Fruit fly (Drosophila melanogaster) whole organism, embryonic: ENCODE measurements around the gene Mocs1.

Source experiments
- Adf1 ChIP-seq: fragments of 200-800 bp; sonication (Bioruptor generic); IDR thresholded peaks from 2 replicates; pipeline ENCODE4 v1.3.6; 2022; ENCODE audit warnings: missing biosample characterization, missing genetic modification characterization
- Antp ChIP-seq: fragments of 200-800 bp; sonication (Bioruptor generic); optimal IDR thresholded peaks from 3 replicates; lab custom pipeline; 2016; ENCODE audit warnings: missing biosample characterization, missing genetic modification characterization
- CG10654 ChIP-seq: fragments of 200-800 bp; sonication (Bioruptor generic); optimal IDR thresholded peaks from 2 replicates; lab custom pipeline; 2016; ENCODE audit warnings: missing biosample characterization, missing genetic modification characterization
- CG12219 ChIP-seq: fragments of 200-800 bp; sonication (Bioruptor generic); optimal IDR thresholded peaks from 3 replicates; lab custom pipeline; 2018; ENCODE audit warnings: missing biosample characterization, mild to moderate bottlenecking, missing genetic modification characterization
- CG13894 ChIP-seq: fragments of 200-800 bp; sonication (Bioruptor generic); optimal IDR thresholded peaks from 3 replicates; lab custom pipeline; 2018; ENCODE audit warnings: missing biosample characterization, mild to moderate bottlenecking, missing genetic modification characterization, moderate library complexity
- CG14441 ChIP-seq: fragments of 200-800 bp; sonication (Bioruptor generic); IDR thresholded peaks from 2 replicates; pipeline ENCODE4 v1.3.6; 2022; ENCODE audit warnings: missing biosample characterization, missing genetic modification characterization
- CG14860 ChIP-seq: fragments of 200-800 bp; sonication (Bioruptor generic); IDR thresholded peaks from 3 replicates; pipeline ENCODE4 v1.3.6; 2022; ENCODE audit warnings: missing biosample characterization, missing genetic modification characterization; ENCODE audit not compliant: partially characterized antibody
- CG16779 ChIP-seq: fragments of 200-800 bp; sonication (Bioruptor generic); IDR thresholded peaks from 2 replicates; pipeline ENCODE4 v1.3.6; 2022; ENCODE audit warnings: missing biosample characterization, missing genetic modification characterization
- CG17385 ChIP-seq: fragments of 200-800 bp; sonication (Bioruptor generic); optimal IDR thresholded peaks from 3 replicates; lab custom pipeline; 2018; ENCODE audit warnings: missing biosample characterization, mild to moderate bottlenecking, missing genetic modification characterization
- CG1832 ChIP-seq: fragments of 200-800 bp; sonication (Bioruptor generic); optimal IDR thresholded peaks from 2 replicates; lab custom pipeline; 2017; ENCODE audit warnings: missing biosample characterization, mild to moderate bottlenecking, missing genetic modification characterization, inconsistent platforms
- CG18476 ChIP-seq: fragments of 200-800 bp; sonication (Bioruptor generic); optimal IDR thresholded peaks from 2 replicates; lab custom pipeline; 2016; ENCODE audit warnings: missing biosample characterization, mild to moderate bottlenecking, missing genetic modification characterization
- CG2129 ChIP-seq: fragments of 200-800 bp; sonication (Bioruptor generic); IDR thresholded peaks from 2 replicates; pipeline ENCODE4 v1.3.6; 2022; ENCODE audit warnings: missing biosample characterization, missing genetic modification characterization; ENCODE audit not compliant: partially characterized antibody
- CG2875 ChIP-seq: fragments of 200-800 bp; sonication (Bioruptor generic); optimal IDR thresholded peaks from 2 replicates; lab custom pipeline; 2017; ENCODE audit warnings: missing biosample characterization, mild to moderate bottlenecking, missing genetic modification characterization, missing genetic modification reagents
- CG30403 ChIP-seq: fragments of 200-800 bp; sonication (Bioruptor generic); optimal IDR thresholded peaks from 3 replicates; lab custom pipeline; 2016; ENCODE audit warnings: missing biosample characterization, missing genetic modification characterization
- CG3407 ChIP-seq: fragments of 200-800 bp; sonication (Bioruptor generic); optimal IDR thresholded peaks from 2 replicates; lab custom pipeline; 2018; ENCODE audit warnings: missing biosample characterization, mild to moderate bottlenecking, missing genetic modification characterization
- CG34376 ChIP-seq: fragments of 200-800 bp; sonication (Bioruptor generic); optimal IDR thresholded peaks from 2 replicates; lab custom pipeline; 2018; ENCODE audit warnings: missing biosample characterization, mild to moderate bottlenecking, missing genetic modification characterization
- CG6854 ChIP-seq: fragments of 200-800 bp; sonication (Bioruptor generic); optimal IDR thresholded peaks from 3 replicates; lab custom pipeline; 2017; ENCODE audit warnings: missing biosample characterization, mild to moderate bottlenecking, missing genetic modification characterization
- CG8281 ChIP-seq: fragments of 200-800 bp; sonication (Bioruptor generic); optimal IDR thresholded peaks from 2 replicates; lab custom pipeline; 2018; ENCODE audit warnings: missing biosample characterization, mild to moderate bottlenecking, missing genetic modification characterization, moderate library complexity
- CG8478 ChIP-seq: fragments of >200 bp; optimal IDR thresholded peaks from 2 replicates; lab custom pipeline; 2018
- CkIIα-i1 ChIP-seq: fragments of 200-800 bp; sonication (Bioruptor generic); IDR thresholded peaks from 2 replicates; pipeline ENCODE4 v1.3.6; 2022; ENCODE audit warnings: missing biosample characterization, missing genetic modification characterization
- Dad ChIP-seq: fragments of 200-800 bp; sonication (Bioruptor generic); optimal IDR thresholded peaks from 3 replicates; lab custom pipeline; 2016; ENCODE audit warnings: missing biosample characterization, missing genetic modification characterization
- Fer1 ChIP-seq: fragments of 200-800 bp; sonication (Bioruptor generic); optimal IDR thresholded peaks from 2 replicates; lab custom pipeline; 2017; ENCODE audit warnings: missing biosample characterization, mild to moderate bottlenecking, missing genetic modification characterization
- Fer3 ChIP-seq: fragments of 200-800 bp; sonication (Bioruptor generic); optimal IDR thresholded peaks from 2 replicates; lab custom pipeline; 2018; ENCODE audit warnings: missing biosample characterization, mild to moderate bottlenecking, missing genetic modification characterization, moderate library complexity
- HHEX ChIP-seq: fragments of 200-800 bp; sonication (Bioruptor generic); optimal IDR thresholded peaks from 3 replicates; lab custom pipeline; 2017; ENCODE audit warnings: missing biosample characterization, mild to moderate bottlenecking, missing genetic modification characterization, missing genetic modification reagents
- Hey ChIP-seq: fragments of 200-800 bp; sonication (Bioruptor generic); optimal IDR thresholded peaks from 3 replicates; lab custom pipeline; 2018; ENCODE audit warnings: missing biosample characterization, mild to moderate bottlenecking, missing genetic modification characterization
- Lpt ChIP-seq: fragments of >200 bp; optimal IDR thresholded peaks from 2 replicates; lab custom pipeline; 2018; ENCODE audit warnings: missing biosample characterization, missing genetic modification characterization
- Myb ChIP-seq: fragments of 200-800 bp; sonication (Bioruptor generic); optimal IDR thresholded peaks from 2 replicates; lab custom pipeline; 2016; ENCODE audit warnings: missing biosample characterization, missing genetic modification characterization
- Nf-YA ChIP-seq: fragments of 200-800 bp; sonication (Bioruptor generic); IDR thresholded peaks from 2 replicates; pipeline ENCODE4 v1.3.6; 2022; ENCODE audit warnings: missing biosample characterization, missing genetic modification characterization
- Pdp1 ChIP-seq, 2 experiments: fragments of 200-800 bp; sonication (Bioruptor generic); optimal IDR thresholded peaks; 3 replicates each; lab custom pipeline; 2016; ENCODE audit warnings: missing biosample characterization in 2 of 2, missing genetic modification characterization in 2 of 2, mild to moderate bottlenecking in 1 of 2, moderate library complexity in 1 of 2
- Usf ChIP-seq: fragments of 200-800 bp; sonication (Bioruptor generic); optimal IDR thresholded peaks from 2 replicates; lab custom pipeline; 2017; ENCODE audit warnings: missing genotype, missing biosample characterization, missing genetic modification characterization
- amos ChIP-seq: fragments of 200-800 bp; sonication (Bioruptor generic); IDR thresholded peaks from 2 replicates; pipeline ENCODE4 v1.3.6; 2022; ENCODE audit warnings: missing biosample characterization, missing genetic modification characterization; ENCODE audit not compliant: partially characterized antibody
- crol ChIP-seq: fragments of 200-800 bp; sonication (Bioruptor generic); IDR thresholded peaks from 2 replicates; pipeline ENCODE4 v1.3.6; 2022; ENCODE audit warnings: missing biosample characterization, missing genetic modification characterization
- dpn ChIP-seq, 2 experiments: fragments of 200-800 bp; sonication (Bioruptor generic); optimal IDR thresholded peaks; 3 replicates each; lab custom pipeline; 2016; ENCODE audit warnings: missing biosample characterization in 2 of 2, missing genetic modification characterization in 2 of 2
- en ChIP-seq: fragments of 200-800 bp; sonication (Bioruptor generic); optimal IDR thresholded peaks from 2 replicates; lab custom pipeline; 2016; ENCODE audit warnings: missing biosample characterization, missing genetic modification characterization
- eve ChIP-seq, 2 experiments: fragments of >200 bp; optimal IDR thresholded peaks; 2 replicates each; lab custom pipeline; 2017; ENCODE audit warnings: missing biosample characterization in 2 of 2, missing genetic modification characterization in 2 of 2
- exex ChIP-seq: fragments of 200-800 bp; sonication (Bioruptor generic); optimal IDR thresholded peaks from 4 replicates; lab custom pipeline; 2018; ENCODE audit warnings: missing biosample characterization, mild to moderate bottlenecking, missing genetic modification characterization, moderate library complexity
- fru ChIP-seq: fragments of >200 bp; optimal IDR thresholded peaks from 2 replicates; lab custom pipeline; 2017
- gce ChIP-seq: fragments of 200-800 bp; sonication (Bioruptor generic); IDR thresholded peaks from 3 replicates; pipeline ENCODE4 v1.3.6; 2022; ENCODE audit warnings: missing biosample characterization, missing genetic modification characterization
- hkb ChIP-seq, 2 experiments: fragments of 200-800 bp in 1 of 2; fragments of >200 bp in 1 of 2; sonication (Bioruptor generic) in 1 of 2; IDR thresholded peaks in 1 of 2; optimal IDR thresholded peaks in 1 of 2; 2 replicates each; pipeline versions ENCODE4 v1.3.6 to Lab custom; 2017 to 2022; ENCODE audit warnings: missing biosample characterization in 1 of 2, missing genetic modification characterization in 1 of 2
- jigr1 ChIP-seq: fragments of 200-800 bp; sonication (Bioruptor generic); IDR thresholded peaks from 3 replicates; pipeline ENCODE4 v1.3.6; 2022; ENCODE audit warnings: missing biosample characterization, missing genetic modification characterization
- klu ChIP-seq: fragments of 200-800 bp; sonication (Bioruptor generic); IDR thresholded peaks from 2 replicates; pipeline ENCODE4 v1.3.6; 2022; ENCODE audit warnings: missing biosample characterization, missing genetic modification characterization
- mam ChIP-seq: fragments of 200-800 bp; sonication (Bioruptor generic); optimal IDR thresholded peaks from 3 replicates; lab custom pipeline; 2016; ENCODE audit warnings: missing biosample characterization, missing genetic modification characterization
- mirr ChIP-seq: fragments of 200-800 bp; sonication (Bioruptor generic); optimal IDR thresholded peaks from 3 replicates; lab custom pipeline; 2018; ENCODE audit warnings: missing biosample characterization, mild to moderate bottlenecking, missing genetic modification characterization
- pfk ChIP-seq: fragments of 200-800 bp; sonication (Bioruptor generic); optimal IDR thresholded peaks from 2 replicates; lab custom pipeline; 2018; ENCODE audit warnings: missing biosample characterization, mild to moderate bottlenecking, missing genetic modification characterization, moderate library complexity
- pho ChIP-seq: fragments of 200-800 bp; sonication (Bioruptor generic); optimal IDR thresholded peaks from 2 replicates; lab custom pipeline; 2016; ENCODE audit warnings: missing biosample characterization, missing genetic modification characterization
- pnt ChIP-seq: fragments of 200-800 bp; sonication (Bioruptor generic); optimal IDR thresholded peaks from 3 replicates; lab custom pipeline; 2016; ENCODE audit warnings: missing biosample characterization, missing genetic modification characterization
- salm ChIP-seq: fragments of 200-800 bp; sonication (Bioruptor generic); optimal IDR thresholded peaks from 2 replicates; lab custom pipeline; 2018; ENCODE audit warnings: missing biosample characterization, mild to moderate bottlenecking, missing genetic modification characterization
- sens ChIP-seq: fragments of 200-800 bp; sonication (Bioruptor generic); peaks from one replicate; lab custom pipeline; 2016; ENCODE audit warnings: missing biosample characterization, missing genetic modification characterization
- sob ChIP-seq: fragments of 200-800 bp; sonication (Bioruptor generic); IDR thresholded peaks from 2 replicates; pipeline ENCODE4 v1.3.6; 2022; ENCODE audit warnings: missing biosample characterization, missing genetic modification characterization
- sqz ChIP-seq: fragments of 200-800 bp; sonication (Bioruptor generic); optimal IDR thresholded peaks from 3 replicates; lab custom pipeline; 2018; ENCODE audit warnings: missing biosample characterization, mild to moderate bottlenecking, missing genetic modification characterization
- sug ChIP-seq: fragments of 200-800 bp; optimal IDR thresholded peaks from 2 replicates; lab custom pipeline; 2019; ENCODE audit warnings: missing biosample characterization, mild to moderate bottlenecking, missing genetic modification characterization, moderate library complexity
- toy ChIP-seq: fragments of 200-800 bp; sonication (Bioruptor generic); IDR thresholded peaks from 2 replicates; pipeline ENCODE4 v1.3.6; 2022; ENCODE audit warnings: missing biosample characterization, missing genetic modification characterization

The Mocs1 gene

dm6 chr3L:11119396-11119900, 49.1 kb downstream of the Mocs1 start (continued):
- TF ChIP-seq salm (tag; lab: Kevin White, UChicago) (no peak), CG8478 (no peak), CG8281 (tag; lab: Kevin White, UChicago) (no peak), Dad (GFP tag; lab: Kevin White, UChicago) (no peak), CG1832 (GFP tag; lab: Kevin White, UChicago) (no peak), CG12219 (no peak), mam (GFP tag; lab: Kevin White, UChicago) (peak; percentile 42), CkIIα-i1 (GFP tag; lab: Robert Waterston, UW) (no peak), CG14441 (GFP tag; lab: Robert Waterston, UW) (peak; percentile 54; the same call in 1 of the 2 replicates), CG14860 (no peak), CG10654 (no peak), pfk (GFP tag; lab: Kevin White, UChicago) (no peak), CG34376 (no peak), pnt (GFP tag; lab: Kevin White, UChicago) (no peak), sug (peak; percentile 83), Usf (GFP tag; lab: Kevin White, UChicago) (no peak), dpn (GFP tag; optimal IDR thresholded peaks at IDR 0.05; lab: Kevin White, UChicago) (peak in 1 of 2 experiments; percentile 3), Nf-YA (GFP tag; lab: Robert Waterston, UW) (no peak), Lpt (GFP tag; lab: Kevin White, UChicago) (no peak), Fer1 (no peak), hkb (optimal IDR thresholded peaks at IDR 0.05; lab: Kevin White, UChicago) (no peak), hkb (GFP tag; IDR thresholded peaks at IDR 0.05; lab: Robert Waterston, UW) (peak; percentile 6; the same call in 1 of the 2 replicates), CG30403 (GFP tag; lab: Kevin White, UChicago) (no peak), en (GFP tag; lab: Kevin White, UChicago) (no peak), CG13894 (no peak), exex (tag; lab: Kevin White, UChicago) (no peak), CG18476 (GFP tag; lab: Kevin White, UChicago) (no peak), klu (GFP tag; lab: Robert Waterston, UW) (no peak), CG16779 (GFP tag; lab: Robert Waterston, UW) (no peak), crol (GFP tag; lab: Robert Waterston, UW) (peak; percentile 77), HHEX (GFP tag; lab: Kevin White, UChicago) (no peak), CG17385 (no peak), amos (no peak), CG3407 (GFP tag; lab: Kevin White, UChicago) (no peak), Pdp1 (GFP tag; optimal IDR thresholded peaks at IDR 0.05; lab: Kevin White, UChicago) (no peak), eve (GFP tag; optimal IDR thresholded peaks at IDR 0.05; lab: Kevin White, UChicago) (no peak), pho (GFP tag; lab: Kevin White, UChicago) (no peak), jigr1 (GFP tag; lab: Robert Waterston, UW) (no peak), Adf1 (peak; percentile 11; the same call in 1 of the 2 replicates), fru (no peak), Antp (GFP tag; lab: Kevin White, UChicago) (peak; percentile 29), CG2129 (GFP tag; lab: Robert Waterston, UW) (no peak), Hey (tag; lab: Kevin White, UChicago) (no peak), sqz (GFP tag; lab: Kevin White, UChicago) (no peak), Fer3 (no peak), sob (GFP tag; lab: Robert Waterston, UW) (no peak), CG2875 (GFP tag; lab: Kevin White, UChicago) (no peak), sens (GFP tag; lab: Kevin White, UChicago) (peak; percentile 14), Myb (GFP tag; lab: Kevin White, UChicago) (no peak), mirr (GFP tag; lab: Kevin White, UChicago) (no peak), CG6854 (GFP tag; lab: Kevin White, UChicago) (no peak), toy (no peak), gce (GFP tag; lab: Robert Waterston, UW) (no peak)
